Fruit fly (Drosophila melanogaster) whole organism, embryonic: ENCODE data around the gene CG13667.
A peak's percentile ranks its signal among the peaks of the same experiment; 100 is the strongest.

Source experiments
- Atf3 ChIP-seq: fragments of 200-800 bp; sonication (Bioruptor generic); optimal IDR thresholded peaks from 3 replicates; lab custom pipeline; 2016; ENCODE audit warnings: missing biosample characterization, missing genetic modification characterization
- BEAF-32 ChIP-seq: fragments of 200-800 bp; sonication (Bioruptor generic); optimal IDR thresholded peaks from 3 replicates; lab custom pipeline; 2017; ENCODE audit warnings: missing biosample characterization, missing genetic modification characterization, mild to moderate bottlenecking, moderate library complexity, missing genetic modification reagents
- CG10209 ChIP-seq: fragments of 200-800 bp; sonication (Bioruptor generic); optimal IDR thresholded peaks from 3 replicates; lab custom pipeline; 2017; ENCODE audit warnings: missing biosample characterization, mild to moderate bottlenecking, missing genetic modification characterization, missing genetic modification reagents
- CG10267 ChIP-seq: fragments of 200-800 bp; sonication (Bioruptor generic); optimal IDR thresholded peaks from 2 replicates; lab custom pipeline; 2018; ENCODE audit warnings: missing biosample characterization, mild to moderate bottlenecking, missing genetic modification characterization, moderate library complexity
- CG10565 ChIP-seq: fragments of 200-800 bp; sonication (Bioruptor generic); optimal IDR thresholded peaks from 3 replicates; lab custom pipeline; 2016; ENCODE audit warnings: missing biosample characterization, mild to moderate bottlenecking, missing genetic modification characterization
- CG10979 ChIP-seq: fragments of 200-800 bp; sonication (Bioruptor generic); optimal IDR thresholded peaks from 2 replicates; lab custom pipeline; 2018; ENCODE audit warnings: missing biosample characterization, mild to moderate bottlenecking, missing genetic modification characterization, moderate library complexity
- CG11696 ChIP-seq: fragments of 200-800 bp; sonication (Bioruptor generic); IDR thresholded peaks from 2 replicates; pipeline ENCODE4 v1.3.6; 2022; ENCODE audit warnings: missing biosample characterization, missing genetic modification characterization
- CG12744 ChIP-seq: fragments of 200-800 bp; sonication (Bioruptor generic); optimal IDR thresholded peaks from 2 replicates; lab custom pipeline; 2016; ENCODE audit warnings: missing biosample characterization, missing genetic modification characterization
- CG14710 ChIP-seq: fragments of 200-800 bp; sonication (Bioruptor generic); optimal IDR thresholded peaks from 3 replicates; lab custom pipeline; 2019; ENCODE audit warnings: missing biosample characterization, mild to moderate bottlenecking, missing genetic modification characterization, moderate library complexity
- CG17361 ChIP-seq: fragments of 200-800 bp; sonication (Bioruptor generic); IDR thresholded peaks from 3 replicates; pipeline ENCODE4 v1.3.6; 2022; ENCODE audit warnings: missing biosample characterization, missing genetic modification characterization
- CG17912 ChIP-seq: fragments of 200-800 bp; sonication (Bioruptor generic); optimal IDR thresholded peaks from 2 replicates; lab custom pipeline; 2018; ENCODE audit warnings: missing biosample characterization, mild to moderate bottlenecking, missing genetic modification characterization
- CG2889 ChIP-seq: fragments of 200-800 bp; sonication (Bioruptor generic); IDR thresholded peaks from 3 replicates; pipeline ENCODE4 v1.3.6; 2022; ENCODE audit warnings: missing biosample characterization, missing genetic modification characterization
- CG32532 ChIP-seq: fragments of 200-800 bp; sonication (Bioruptor generic); IDR thresholded peaks from 2 replicates; pipeline ENCODE4 v1.3.6; 2022; ENCODE audit warnings: missing biosample characterization, missing genetic modification characterization
- CG3281 ChIP-seq: fragments of 200-800 bp; sonication (Bioruptor generic); optimal IDR thresholded peaks from 3 replicates; lab custom pipeline; 2017; ENCODE audit warnings: missing biosample characterization, mild to moderate bottlenecking, missing genetic modification characterization
- CG33213 ChIP-seq: fragments of 200-800 bp; sonication (Bioruptor generic); optimal IDR thresholded peaks from 3 replicates; lab custom pipeline; 2016; ENCODE audit warnings: missing biosample characterization, missing genetic modification characterization
- CG34224 ChIP-seq: fragments of 200-800 bp; sonication (Bioruptor generic); IDR thresholded peaks from 3 replicates; pipeline ENCODE4 v1.3.6; 2022; ENCODE audit warnings: missing biosample characterization, missing genetic modification characterization; ENCODE audit not compliant: partially characterized antibody
- CG4424 ChIP-seq: fragments of 200-800 bp; sonication (Bioruptor generic); optimal IDR thresholded peaks from 3 replicates; lab custom pipeline; 2016; ENCODE audit warnings: missing biosample characterization, missing genetic modification characterization
- CG6175 ChIP-seq: fragments of 200-800 bp; sonication (Bioruptor generic); IDR thresholded peaks from 3 replicates; pipeline ENCODE4 v1.3.6; 2022; ENCODE audit warnings: missing biosample characterization, missing genetic modification characterization
- CG6813 ChIP-seq: fragments of 200-800 bp; sonication (Bioruptor generic); optimal IDR thresholded peaks from 2 replicates; lab custom pipeline; 2017; ENCODE audit warnings: missing biosample characterization, missing genetic modification characterization, mild to moderate bottlenecking, moderate library complexity, missing genetic modification reagents
- CG6854 ChIP-seq: fragments of 200-800 bp; sonication (Bioruptor generic); optimal IDR thresholded peaks from 3 replicates; lab custom pipeline; 2017; ENCODE audit warnings: missing biosample characterization, mild to moderate bottlenecking, missing genetic modification characterization
- CG7556 ChIP-seq: fragments of 200-800 bp; sonication (Bioruptor generic); optimal IDR thresholded peaks from 2 replicates; lab custom pipeline; 2017; ENCODE audit warnings: missing biosample characterization, mild to moderate bottlenecking, missing genetic modification characterization
- CG8359 ChIP-seq: fragments of 200-800 bp; sonication (Bioruptor generic); optimal IDR thresholded peaks from 2 replicates; lab custom pipeline; 2017; ENCODE audit warnings: missing biosample characterization, mild to moderate bottlenecking, missing genetic modification characterization, borderline replicate concordance
- CG9215 ChIP-seq: fragments of 200-800 bp; sonication (Bioruptor generic); IDR thresholded peaks from 2 replicates; pipeline ENCODE4 v1.3.6; 2022; ENCODE audit warnings: missing biosample characterization, missing genetic modification characterization
- CG9876 ChIP-seq: fragments of 200-800 bp; sonication (Bioruptor generic); optimal IDR thresholded peaks from 2 replicates; lab custom pipeline; 2016; ENCODE audit warnings: missing biosample characterization, missing genetic modification characterization
- CG9932 ChIP-seq: fragments of 200-800 bp; sonication (Bioruptor generic); IDR thresholded peaks from 2 replicates; pipeline ENCODE4 v1.3.6; 2022; ENCODE audit warnings: missing biosample characterization, missing genetic modification characterization
- CTCF ChIP-seq: fragments of 200-800 bp; sonication (Bioruptor generic); optimal IDR thresholded peaks from 2 replicates; lab custom pipeline; 2017; ENCODE audit warnings: missing biosample characterization, mild to moderate bottlenecking, missing genetic modification characterization, moderate library complexity
- E2f1 ChIP-seq: fragments of 200-800 bp; sonication (Bioruptor generic); IDR thresholded peaks from 2 replicates; pipeline ENCODE4 v1.3.6; 2022; ENCODE audit warnings: missing biosample characterization, missing genetic modification characterization
- E2f2 ChIP-seq: fragments of 200-800 bp; sonication (Bioruptor generic); IDR thresholded peaks from 2 replicates; pipeline ENCODE4 v1.3.6; 2022; ENCODE audit warnings: missing biosample characterization, missing genetic modification characterization
- Hand ChIP-seq: fragments of 200-800 bp; sonication (Bioruptor generic); optimal IDR thresholded peaks from 2 replicates; lab custom pipeline; 2017; ENCODE audit warnings: mild to moderate bottlenecking, missing biosample characterization, missing genetic modification reagents, missing genetic modification characterization
- HmgD ChIP-seq: fragments of 200-800 bp; sonication (Bioruptor generic); optimal IDR thresholded peaks from 3 replicates; lab custom pipeline; 2016; ENCODE audit warnings: missing biosample characterization, missing genetic modification characterization
- HmgZ ChIP-seq: fragments of 200-800 bp; sonication (Bioruptor generic); optimal IDR thresholded peaks from 2 replicates; lab custom pipeline; 2018; ENCODE audit warnings: missing biosample characterization, mild to moderate bottlenecking, missing genetic modification characterization
- Med ChIP-seq: fragments of 200-800 bp; sonication (Bioruptor generic); peaks from one replicate; lab custom pipeline; 2016; ENCODE audit warnings: missing biosample characterization, missing genetic modification characterization, mild to moderate bottlenecking, inconsistent platforms, moderate library complexity
- Oaz ChIP-seq: fragments of 200-800 bp; sonication (Bioruptor generic); IDR thresholded peaks from 2 replicates; pipeline ENCODE4 v1.3.6; 2022; ENCODE audit warnings: missing biosample characterization, missing genetic modification characterization
- Pdp1 ChIP-seq, 2 experiments: fragments of 200-800 bp; sonication (Bioruptor generic); optimal IDR thresholded peaks; 3 replicates each; lab custom pipeline; 2016; ENCODE audit warnings: missing biosample characterization in 2 of 2, missing genetic modification characterization in 2 of 2, mild to moderate bottlenecking in 1 of 2, moderate library complexity in 1 of 2
- Rfx ChIP-seq: fragments of 200-800 bp; sonication (Bioruptor generic); IDR thresholded peaks from 2 replicates; pipeline ENCODE4 v1.3.6; 2022; ENCODE audit warnings: missing biosample characterization, missing genetic modification characterization
- Spps ChIP-seq: fragments of 200-800 bp; sonication (Bioruptor generic); optimal IDR thresholded peaks from 2 replicates; lab custom pipeline; 2018; ENCODE audit warnings: missing biosample characterization, mild to moderate bottlenecking, missing genetic modification characterization
- Xbp1 ChIP-seq: fragments of 200-800 bp; sonication (Bioruptor generic); optimal IDR thresholded peaks from 3 replicates; lab custom pipeline; 2016; ENCODE audit warnings: missing biosample characterization, mild to moderate bottlenecking, missing genetic modification characterization
- YL-1 ChIP-seq: fragments of 200-800 bp; sonication (Bioruptor generic); optimal IDR thresholded peaks from 3 replicates; lab custom pipeline; 2017; ENCODE audit warnings: missing biosample characterization, mild to moderate bottlenecking, missing genetic modification characterization
- dati ChIP-seq: fragments of 200-800 bp; sonication (Bioruptor generic); IDR thresholded peaks from 2 replicates; pipeline ENCODE4 v1.3.6; 2022; ENCODE audit warnings: missing biosample characterization, missing genetic modification characterization
- fu2 ChIP-seq: fragments of 200-800 bp; sonication (Bioruptor generic); optimal IDR thresholded peaks from 2 replicates; lab custom pipeline; 2016; ENCODE audit warnings: missing biosample characterization, missing genetic modification characterization
- gce ChIP-seq: fragments of 200-800 bp; sonication (Bioruptor generic); IDR thresholded peaks from 3 replicates; pipeline ENCODE4 v1.3.6; 2022; ENCODE audit warnings: missing biosample characterization, missing genetic modification characterization
- gem ChIP-seq: fragments of 200-800 bp; sonication (Bioruptor generic); optimal IDR thresholded peaks from 2 replicates; lab custom pipeline; 2019; ENCODE audit warnings: missing biosample characterization, mild to moderate bottlenecking, missing genetic modification characterization, moderate library complexity
- gfzf ChIP-seq: fragments of 200-800 bp; sonication (Bioruptor generic); optimal IDR thresholded peaks from 2 replicates; lab custom pipeline; 2016; ENCODE audit warnings: missing biosample characterization, mild to moderate bottlenecking, missing genetic modification characterization, moderate library complexity
- knrl ChIP-seq: fragments of 200-800 bp; sonication (Bioruptor generic); IDR thresholded peaks from 3 replicates; pipeline ENCODE4 v1.3.6; 2022; ENCODE audit warnings: missing biosample characterization, missing genetic modification characterization; ENCODE audit not compliant: partially characterized antibody
- nerfin-1 ChIP-seq: fragments of 200-800 bp; sonication (Bioruptor generic); optimal IDR thresholded peaks from 3 replicates; lab custom pipeline; 2019; ENCODE audit warnings: missing biosample characterization, mild to moderate bottlenecking, missing genetic modification characterization, moderate library complexity
- odd ChIP-seq: fragments of 200-800 bp; sonication (Bioruptor generic); optimal IDR thresholded peaks from 2 replicates; lab custom pipeline; 2017; ENCODE audit warnings: missing biosample characterization, mild to moderate bottlenecking, missing genetic modification characterization
- otp ChIP-seq: fragments of 200-800 bp; sonication (Bioruptor generic); IDR thresholded peaks from 3 replicates; pipeline ENCODE4, ENCODE4 v1.3.6; 2022; ENCODE audit warnings: missing biosample characterization, missing genetic modification characterization
- pnt ChIP-seq: fragments of 200-800 bp; sonication (Bioruptor generic); optimal IDR thresholded peaks from 3 replicates; lab custom pipeline; 2016; ENCODE audit warnings: missing biosample characterization, missing genetic modification characterization
- psq ChIP-seq: fragments of 200-800 bp; sonication (Bioruptor generic); optimal IDR thresholded peaks from 2 replicates; lab custom pipeline; 2017; ENCODE audit warnings: missing biosample characterization, missing genetic modification characterization
- schlank ChIP-seq: fragments of 200-800 bp; sonication (Bioruptor generic); optimal IDR thresholded peaks from 2 replicates; lab custom pipeline; 2018; ENCODE audit warnings: missing biosample characterization, mild to moderate bottlenecking, missing genetic modification characterization
- tap ChIP-seq: fragments of 200-800 bp; optimal IDR thresholded peaks from 3 replicates; lab custom pipeline; 2019; ENCODE audit warnings: missing biosample characterization, mild to moderate bottlenecking, missing genetic modification characterization, moderate library complexity
- vnd ChIP-seq: fragments of 200-800 bp; sonication (Bioruptor generic); IDR thresholded peaks from 3 replicates; pipeline ENCODE4 v1.3.6; 2022; ENCODE audit warnings: missing biosample characterization, missing genetic modification characterization; ENCODE audit not compliant: partially characterized antibody

CG13667 gene

DNA sequence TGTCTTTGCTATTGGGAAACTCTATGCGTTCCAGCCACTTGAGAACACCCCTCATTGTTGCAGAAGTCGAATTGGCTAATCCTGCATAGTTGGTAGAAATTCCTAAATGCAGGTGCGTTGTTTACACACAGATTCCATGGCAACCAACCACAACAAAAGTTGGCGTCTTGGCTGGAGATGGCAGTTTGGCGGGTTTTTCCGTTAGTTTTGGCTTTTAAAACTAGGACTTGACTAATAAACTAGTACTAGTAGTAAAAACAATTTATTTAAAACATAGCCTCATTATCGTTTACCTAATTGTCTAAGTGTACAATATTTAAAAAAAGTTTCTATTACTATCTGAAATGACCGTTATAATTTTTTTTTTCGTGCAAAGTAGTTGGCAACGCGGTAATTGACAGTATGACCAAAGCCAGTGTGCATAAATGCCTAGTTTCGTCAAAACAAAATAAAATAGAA is 6.2 kb downstream of the CG13667 start, which contains the start of gene Exo70 (continued):
- no peak for TF ChIP-seq CG6813 (GFP tag; lab: Kevin White, UChicago)
- no peak for TF ChIP-seq CG33213 (GFP tag; lab: Kevin White, UChicago)
- TF ChIP-seq tap (tag; lab: Kevin White, UChicago) = no peak
- TF ChIP-seq BEAF-32 (GFP tag; lab: Kevin White, UChicago) = peak; percentile 43
- no peak for TF ChIP-seq Atf3 (GFP tag; lab: Kevin White, UChicago)
- peak; percentile 63 for TF ChIP-seq CG14710 (tag; lab: Kevin White, UChicago)
- no peak for TF ChIP-seq CG17361 (GFP tag; lab: Robert Waterston, UW)
- TF ChIP-seq psq (GFP tag; lab: Kevin White, UChicago) = no peak
- TF ChIP-seq Oaz (GFP tag; lab: Robert Waterston, UW) = no peak
- peak; percentile 74 for TF ChIP-seq CG10267
- TF ChIP-seq fu2 (GFP tag; lab: Kevin White, UChicago) = peak; percentile 18
- peak; percentile 38 for TF ChIP-seq YL-1 (GFP tag; lab: Kevin White, UChicago)
- TF ChIP-seq CG4424 (GFP tag; lab: Kevin White, UChicago) = no peak
- TF ChIP-seq dati (GFP tag; lab: Robert Waterston, UW) = no peak
- peak; percentile 15; the same call in 1 of the 2 replicates for TF ChIP-seq E2f2 (GFP tag; lab: Robert Waterston, UW)
- no peak for TF ChIP-seq CTCF (GFP tag; lab: Kevin White, UChicago)
- no peak for TF ChIP-seq schlank
- peak; percentile 76 for TF ChIP-seq gfzf (GFP tag; lab: Kevin White, UChicago)
- TF ChIP-seq odd = no peak
- TF ChIP-seq Pdp1 (GFP tag; optimal IDR thresholded peaks at IDR 0.05; lab: Kevin White, UChicago) = no peak
- no peak for TF ChIP-seq CG12744
- TF ChIP-seq CG9876 = no peak
- TF ChIP-seq gem = no peak
- no peak for TF ChIP-seq CG34224 (GFP tag; lab: Robert Waterston, UW)
- TF ChIP-seq E2f1 (GFP tag; lab: Robert Waterston, UW) = no peak
- TF ChIP-seq CG11696 (GFP tag; lab: Robert Waterston, UW) = no peak
- TF ChIP-seq HmgZ (tag; lab: Kevin White, UChicago) = no peak
- TF ChIP-seq CG8359 (GFP tag; lab: Kevin White, UChicago) = no peak
- peak; percentile 15 for TF ChIP-seq CG10979 (tag; lab: Kevin White, UChicago)
- TF ChIP-seq CG10565 (GFP tag; lab: Kevin White, UChicago) = no peak
- TF ChIP-seq CG9932 = no peak; the same call in 1 of the 2 replicates
- TF ChIP-seq otp (GFP tag; lab: Robert Waterston, UW) = no peak
- 0 out of 3 replicates have a peak, but pooled peaks have one; percentile 31 for TF ChIP-seq knrl (GFP tag; lab: Robert Waterston, UW)
- no peak for TF ChIP-seq CG32532 (GFP tag; lab: Robert Waterston, UW)
- TF ChIP-seq CG2889 = no peak
- TF ChIP-seq vnd (GFP tag; lab: Robert Waterston, UW) = no peak
- no peak for TF ChIP-seq gce (GFP tag; lab: Robert Waterston, UW)
- TF ChIP-seq nerfin-1 = peak; percentile 84
- peak; percentile 64 for TF ChIP-seq Rfx
- peak; percentile 36 for TF ChIP-seq Xbp1 (GFP tag; lab: Kevin White, UChicago)
- TF ChIP-seq CG9215 (GFP tag; lab: Robert Waterston, UW) = no peak
- no peak for TF ChIP-seq pnt
- no peak for TF ChIP-seq HmgD (GFP tag; lab: Kevin White, UChicago)
- no peak for TF ChIP-seq CG6175 (GFP tag; lab: Robert Waterston, UW)
- TF ChIP-seq Hand (GFP tag; lab: Kevin White, UChicago) = no peak
- TF ChIP-seq Med (GFP tag; lab: Kevin White, UChicago) = peak; percentile 61
- no peak for TF ChIP-seq CG3281 (GFP tag; lab: Kevin White, UChicago)
- no peak for TF ChIP-seq CG6854 (GFP tag; lab: Kevin White, UChicago)
- no peak for TF ChIP-seq CG10209 (GFP tag; lab: Kevin White, UChicago)
- TF ChIP-seq Spps = no peak
- no peak for TF ChIP-seq CG7556 (GFP tag; lab: Kevin White, UChicago)
- TF ChIP-seq CG17912 = no peak
